Fruit fly (Drosophila melanogaster): ENCODE data around the gene CG9988.

The CG9988 gene

DNA sequence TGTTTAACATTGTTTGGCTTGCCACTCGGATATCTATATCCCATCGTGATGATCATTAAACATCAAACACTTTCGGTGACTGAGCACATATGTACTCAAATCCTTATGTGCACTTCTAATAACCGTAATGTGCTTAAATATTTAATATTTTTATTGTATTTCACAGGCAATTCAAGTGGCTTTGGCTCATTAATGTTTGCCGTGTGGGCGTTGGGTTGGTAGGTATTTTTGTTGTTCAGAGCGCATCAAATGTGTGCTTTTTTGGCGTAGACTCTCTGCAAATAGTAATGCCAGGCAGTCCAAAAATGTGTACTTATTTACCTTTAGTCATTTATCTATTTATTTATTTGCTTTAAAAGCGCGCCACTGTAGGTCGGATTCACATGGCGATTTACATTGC, 49.3 kb upstream of the CG9988 start (continued):
- TF ChIP-seq CG18262 (tag; optimal IDR thresholded peaks at IDR 0.05) (peak; percentile 32), zen (tag; optimal IDR thresholded peaks at IDR 0.05) (peak; percentile 4), CG5180 (GFP tag; optimal IDR thresholded peaks at IDR 0.05) (peak; percentile 16), CG1602 (GFP tag; optimal IDR thresholded peaks at IDR 0.05) (peak; percentile 8), Rfx (GFP tag; IDR thresholded peaks at IDR 0.05) (0 out of 2 replicates have a peak, but pooled peaks have one; percentile 6), CG17361 (GFP tag; IDR thresholded peaks at IDR 0.05) (peak; percentile 36; the same call in 1 of the 3 replicates), CG10209 (GFP tag; optimal IDR thresholded peaks at IDR 0.05) (peak; percentile 50), CG8089 (GFP tag; optimal IDR thresholded peaks at IDR 0.05) (no peak), CG10565 (GFP tag; optimal IDR thresholded peaks at IDR 0.05) (no peak), HHEX (GFP tag; optimal IDR thresholded peaks at IDR 0.05) (peak; percentile 20), Ssrp (tag; optimal IDR thresholded peaks at IDR 0.05) (no peak), Meics (GFP tag; optimal IDR thresholded peaks at IDR 0.05) (peak; percentile 22), MBD-R2 (GFP tag; IDR thresholded peaks at IDR 0.05) (no peak), cad (GFP tag; optimal IDR thresholded peaks at IDR 0.05) (no peak), Spps (tag; optimal IDR thresholded peaks at IDR 0.05) (no peak), CG43689 (GFP tag; IDR thresholded peaks at IDR 0.05) (peak; percentile 17; the same call in 1 of the 2 replicates), kay (GFP tag; optimal IDR thresholded peaks at IDR 0.05) (peak; percentile 8), wek (GFP tag; optimal IDR thresholded peaks at IDR 0.05) (peak; percentile 20), grn (GFP tag; optimal IDR thresholded peaks at IDR 0.05) (peak; percentile 31), unpg (GFP tag; optimal IDR thresholded peaks at IDR 0.05) (peak; percentile 43), Stat92E (GFP tag; optimal IDR thresholded peaks at IDR 0.05) (no peak), CG15514 (GFP tag; optimal IDR thresholded peaks at IDR 0.05) (peak; percentile 5), ato (GFP tag; IDR thresholded peaks at IDR 0.05; ENCODE audit: partially characterized antibody) (no peak), sqz (GFP tag; optimal IDR thresholded peaks at IDR 0.05) (no peak), Lhr (GFP tag; optimal IDR thresholded peaks at IDR 0.05) (peak; percentile 19), CG1603 (tag; optimal IDR thresholded peaks at IDR 0.05) (peak; percentile 60), CG6654 (GFP tag; optimal IDR thresholded peaks at IDR 0.05) (no peak), B-H1 (GFP tag; IDR thresholded peaks at IDR 0.05) (no peak), CG11695 (GFP tag; IDR thresholded peaks at IDR 0.05) (no peak), CG2712 (tag; optimal IDR thresholded peaks at IDR 0.05) (peak; percentile 13), bsh (GFP tag; optimal IDR thresholded peaks at IDR 0.05) (peak in 1 of 2 experiments; percentile 49), CG5953 (GFP tag; IDR thresholded peaks at IDR 0.05) (no peak), E2f2 (GFP tag; IDR thresholded peaks at IDR 0.05) (peak; percentile 10; the same call in 1 of the 2 replicates), ac (GFP tag; optimal IDR thresholded peaks at IDR 0.05) (peak; percentile 30), lilli (GFP tag; optimal IDR thresholded peaks at IDR 0.05) (peak; percentile 2), twi (tag; optimal IDR thresholded peaks at IDR 0.05) (peak; percentile 42), ATbp (GFP tag; optimal IDR thresholded peaks at IDR 0.05) (peak; percentile 59), ara (GFP tag; IDR thresholded peaks at IDR 0.05) (0 out of 2 replicates have a peak, but pooled peaks have one; percentile 12), Hmr (GFP tag; optimal IDR thresholded peaks at IDR 0.05) (peak; percentile 46), hkb (optimal IDR thresholded peaks at IDR 0.05) (no peak), hkb (GFP tag; IDR thresholded peaks at IDR 0.05) (peak; percentile 60; the same call in 1 of the 2 replicates), pnt (GFP tag; optimal IDR thresholded peaks at IDR 0.05) (no peak), CG1647 (GFP tag; optimal IDR thresholded peaks at IDR 0.05) (no peak), sd (tag; optimal IDR thresholded peaks at IDR 0.05) (peak; percentile 14), lab (GFP tag; optimal IDR thresholded peaks at IDR 0.05) (peak; percentile 59), CG15479 (GFP tag; optimal IDR thresholded peaks at IDR 0.05) (no peak), nerfin-1 (tag; optimal IDR thresholded peaks at IDR 0.05) (peak; percentile 11), CG4360 (GFP tag; IDR thresholded peaks at IDR 0.05) (no peak), sug (tag; optimal IDR thresholded peaks at IDR 0.05) (peak; percentile 10), h (optimal IDR thresholded peaks at IDR 0.05) (no peak)

Data from whole organism, embryonic.